Worm (Caenorhabditis elegans) whole organism, L4/young adult: ENCODE results near the gene skr-21.

ENCODE experiments used
- W03F9.2 ChIP-seq: fragments of 150-350 bp; optimal IDR thresholded peaks from 2 replicates; lab custom pipeline; 2014; ENCODE audit warnings: missing biosample characterization, missing genetic modification characterization
- dao-5 ChIP-seq: sonication (generic microtip); optimal IDR thresholded peaks from 2 replicates; lab custom pipeline; 2016; ENCODE audit warnings: missing genotype, missing genetic modification characterization, moderate library complexity, missing compliant biosample characterization
- him-1 ChIP-seq: sonication (generic microtip); optimal IDR thresholded peaks from 2 replicates; lab custom pipeline; 2016; ENCODE audit warnings: missing genotype, missing genetic modification reagents, missing genetic modification characterization, missing compliant biosample characterization

ce11 chrX:13200312-13200711 lies 26.2 kb downstream of the skr-21 start:
- TF ChIP-seq him-1 (tag; lab: Kevin White, UChicago) (no peak), W03F9.2 (no peak), dao-5 (tag; lab: Kevin White, UChicago) (no peak)
